Fruit fly (Drosophila melanogaster) whole organism, adult: Measurements from ENCODE around the gene CG33639.

Experiments
- CG14711 ChIP-seq: fragments of 200-800 bp; sonication (Bioruptor generic); optimal IDR thresholded peaks from 2 replicates; lab custom pipeline; 2018; ENCODE audit warnings: missing biosample characterization, mild to moderate bottlenecking, missing genetic modification characterization, moderate library complexity
- CG7045 ChIP-seq: fragments of 200-800 bp; sonication (Bioruptor generic); optimal IDR thresholded peaks from 2 replicates; lab custom pipeline; 2017; ENCODE audit warnings: missing biosample characterization, mild to moderate bottlenecking, missing genetic modification characterization
- Clk ChIP-seq: fragments of 200-800 bp; sonication (Bioruptor generic); optimal IDR thresholded peaks from 2 replicates; lab custom pipeline; 2017; ENCODE audit warnings: missing biosample characterization, missing genetic modification characterization
- Crg-1 ChIP-seq: fragments of 200-800 bp; sonication (Bioruptor generic); optimal IDR thresholded peaks from 2 replicates; lab custom pipeline; 2016; ENCODE audit warnings: missing biosample characterization, missing genetic modification characterization
- cnc ChIP-seq, 2 experiments: fragments of >200 bp; optimal IDR thresholded peaks; 2 replicates each; lab custom pipeline; 2017
- kay ChIP-seq: fragments of 200-800 bp; sonication (Bioruptor generic); peaks from one replicate; lab custom pipeline; 2016; ENCODE audit warnings: missing biosample characterization, missing genetic modification characterization, borderline replicate concordance
- toe ChIP-seq: fragments of 200-800 bp; sonication (Bioruptor generic); optimal IDR thresholded peaks from 2 replicates; lab custom pipeline; 2016; ENCODE audit warnings: missing biosample characterization, missing genetic modification characterization

DNA sequence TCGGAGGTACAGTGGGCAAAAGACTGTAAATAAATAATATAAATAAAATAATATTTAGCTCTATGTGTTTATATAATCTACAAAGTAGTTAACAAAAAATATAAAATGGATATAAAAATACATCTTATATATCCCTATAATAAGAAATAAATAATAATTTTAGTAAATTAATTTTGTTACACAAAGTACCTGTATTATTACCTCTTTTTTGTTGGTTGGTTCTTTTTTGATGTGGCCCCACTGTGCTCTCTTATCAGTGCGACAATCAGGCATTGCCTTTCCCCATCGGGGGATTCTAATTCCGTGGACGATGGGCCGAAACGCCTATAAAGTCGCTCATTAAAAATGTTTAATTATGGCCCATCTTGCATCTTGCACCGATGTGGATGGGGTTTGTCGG is 18.3 kb downstream of the CG33639 start:
- TF ChIP-seq kay (GFP tag; lab: Kevin White, UChicago) (no peak), toe (GFP tag; lab: Kevin White, UChicago) (no peak), Clk (GFP tag; lab: Kevin White, UChicago) (no peak), Crg-1 (GFP tag; lab: Kevin White, UChicago) (no peak), cnc (optimal IDR thresholded peaks at IDR 0.05; lab: Kevin White, UChicago) (no peak), CG14711 (tag; lab: Kevin White, UChicago) (no peak), CG7045 (GFP tag; lab: Kevin White, UChicago) (no peak)
